Worm (Caenorhabditis elegans) whole organism, L4 larva: ENCODE measurements around the gene C44H9.4.
A peak's percentile ranks its signal among the peaks of the same experiment; 100 is the strongest.

Source experiments
- D1046.2 ChIP-seq: fragments of 200-800 bp; sonication (Bioruptor generic); IDR thresholded peaks from 2 replicates; pipeline ENCODE4 v1.3.6; 2022; ENCODE audit warnings: missing genetic modification characterization, missing compliant biosample characterization
- F26F4.8 ChIP-seq: fragments of 200-800 bp; sonication (Bioruptor generic); conservative IDR thresholded peaks from 2 replicates; pipeline ENCODE4 v1.3.6; 2022; ENCODE audit warnings: missing genetic modification characterization, missing compliant biosample characterization
- F37D6.2 ChIP-seq: sonication (generic microtip); optimal IDR thresholded peaks from 2 replicates; lab custom pipeline; 2016; ENCODE audit warnings: mild to moderate bottlenecking, missing genetic modification characterization, missing compliant biosample characterization
- R02D3.7 ChIP-seq: fragments of 150-350 bp; sonication (generic microtip); optimal IDR thresholded peaks from 3 replicates; lab custom pipeline; 2014; ENCODE audit warnings: missing biosample characterization, missing genetic modification characterization
- T26A8.4 ChIP-seq: fragments of 200-800 bp; sonication (Bioruptor generic); IDR thresholded peaks from 2 replicates; pipeline ENCODE4 v1.3.6; 2022; ENCODE audit warnings: missing genetic modification characterization, missing compliant biosample characterization
- Y105C5A.15 ChIP-seq: fragments of 200-800 bp; sonication (Bioruptor generic); IDR thresholded peaks from 2 replicates; pipeline ENCODE4 v1.3.6; 2022; ENCODE audit warnings: missing genetic modification characterization, missing compliant biosample characterization
- Y48G9A.11 ChIP-seq: fragments of 200-800 bp; sonication (Bioruptor generic); IDR thresholded peaks from 2 replicates; pipeline ENCODE4 v1.3.6; 2022; ENCODE audit warnings: missing genetic modification reagents, missing genetic modification characterization, missing compliant biosample characterization
- ZK337.2 ChIP-seq: fragments of 200-800 bp; sonication (Bioruptor generic); IDR thresholded peaks from 2 replicates; pipeline ENCODE4 v1.3.6; 2022; ENCODE audit warnings: missing genetic modification reagents, missing genetic modification characterization, missing compliant biosample characterization
- ama-1 ChIP-seq: fragments of 150-350 bp; optimal IDR thresholded peaks from 2 replicates; lab custom pipeline; 2014; ENCODE audit warnings: inconsistent platforms, mixed read lengths
- attf-4 ChIP-seq: sonication (generic microtip); optimal IDR thresholded peaks from 3 replicates; lab custom pipeline; 2017; ENCODE audit warnings: missing biosample characterization, missing genetic modification characterization
- ceh-44 ChIP-seq: fragments of 200-800 bp; sonication (Bioruptor generic); IDR thresholded peaks from 2 replicates; pipeline ENCODE4 v1.3.6; 2022; ENCODE audit warnings: missing genetic modification reagents, missing genetic modification characterization, missing compliant biosample characterization
- ceh-62 ChIP-seq: sonication (generic microtip); optimal IDR thresholded peaks from 2 replicates; lab custom pipeline; 2017; ENCODE audit warnings: missing biosample characterization, missing genetic modification characterization
- cey-2 ChIP-seq: sonication (generic microtip); optimal IDR thresholded peaks from 3 replicates; lab custom pipeline; 2017; ENCODE audit warnings: missing genetic modification characterization, mild to moderate bottlenecking, missing compliant biosample characterization, antibody characterized with exemption, borderline replicate concordance; ENCODE audit not compliant: insufficient read depth
- ctbp-1 ChIP-seq: fragments of 200-800 bp; sonication (Bioruptor generic); IDR thresholded peaks from 2 replicates; pipeline ENCODE4 v1.3.6; 2022; ENCODE audit warnings: missing genetic modification reagents, missing genetic modification characterization, missing compliant biosample characterization
- daf-16 ChIP-seq, 3 experiments: sonication (generic microtip); optimal IDR thresholded peaks; 2 replicates each; lab custom pipeline; 2016 to 2017; ENCODE audit warnings: missing genetic modification characterization in 3 of 3, missing genetic modification reagents in 3 of 3, mild to moderate bottlenecking in 2 of 3, missing compliant biosample characterization in 2 of 3, missing biosample characterization in 1 of 3, moderate library complexity in 1 of 3
- dmd-6 ChIP-seq: fragments of 200-800 bp; sonication (Bioruptor generic); IDR thresholded peaks from 2 replicates; pipeline ENCODE4 v1.3.6; 2022; ENCODE audit warnings: missing genetic modification reagents, missing genetic modification characterization, missing compliant biosample characterization
- dmd-8 ChIP-seq: fragments of 200-800 bp; sonication (Bioruptor generic); IDR thresholded peaks from 2 replicates; pipeline ENCODE4 v1.3.6; 2022; ENCODE audit warnings: missing genetic modification characterization, missing compliant biosample characterization
- dmd-9 ChIP-seq: fragments of 200-800 bp; sonication (Bioruptor generic); IDR thresholded peaks from 2 replicates; pipeline ENCODE4 v1.3.6; 2022; ENCODE audit warnings: missing genetic modification reagents, missing genetic modification characterization, missing compliant biosample characterization
- dve-1 ChIP-seq: sonication (generic microtip); optimal IDR thresholded peaks from 2 replicates; lab custom pipeline; 2017; ENCODE audit warnings: antibody characterized with exemption, mild to moderate bottlenecking, missing genetic modification characterization, missing compliant biosample characterization; ENCODE audit not compliant: insufficient read depth
- egl-27 ChIP-seq: sonication (generic microtip); optimal IDR thresholded peaks from 3 replicates; lab custom pipeline; 2017; ENCODE audit warnings: missing biosample characterization, missing genetic modification reagents, missing genetic modification characterization
- fkh-10 ChIP-seq: fragments of 150-350 bp; optimal IDR thresholded peaks from 2 replicates; lab custom pipeline; 2014; ENCODE audit warnings: missing biosample characterization, missing genetic modification reagents, missing genetic modification characterization
- hif-1 ChIP-seq, 2 experiments: sonication (generic microtip); optimal IDR thresholded peaks; 2 replicates each; lab custom pipeline; 2016 to 2017; ENCODE audit warnings: missing compliant biosample characterization in 2 of 2, missing genetic modification characterization in 2 of 2, missing genetic modification reagents in 2 of 2, missing genotype in 2 of 2, mild to moderate bottlenecking in 1 of 2
- hlh-30 ChIP-seq: sonication (generic microtip); optimal IDR thresholded peaks from 2 replicates; lab custom pipeline; 2017; ENCODE audit warnings: antibody characterized with exemption, mild to moderate bottlenecking, missing genetic modification characterization, missing compliant biosample characterization; ENCODE audit not compliant: insufficient read depth
- hmg-1.1 ChIP-seq: fragments of 200-800 bp; sonication (Bioruptor generic); IDR thresholded peaks from 2 replicates; pipeline ENCODE4 v1.3.6; 2022; ENCODE audit warnings: missing genetic modification reagents, missing genetic modification characterization, missing compliant biosample characterization
- lin-38 ChIP-seq: fragments of 200-800 bp; sonication (Bioruptor generic); IDR thresholded peaks from 2 replicates; pipeline ENCODE4 v1.3.6; 2022; ENCODE audit warnings: missing genetic modification reagents, missing genetic modification characterization, missing compliant biosample characterization
- lsy-2 ChIP-seq, 2 experiments: fragments of 150-350 bp in 1 of 2; sonication (generic microtip) in 1 of 2; optimal IDR thresholded peaks; 2 replicates each; lab custom pipeline; 2014 to 2017; ENCODE audit warnings: missing biosample characterization in 2 of 2, missing genetic modification characterization in 2 of 2
- madf-5 ChIP-seq, 2 experiments: fragments of 200-800 bp; sonication (Bioruptor generic); IDR thresholded peaks; 2 replicates each; pipeline ENCODE4 v1.3.6; 2022; ENCODE audit warnings: missing compliant biosample characterization in 2 of 2, missing genetic modification characterization in 2 of 2
- mdl-1 ChIP-seq, 2 experiments: fragments of 150-350 bp in 1 of 2; sonication (generic microtip) in 1 of 2; optimal IDR thresholded peaks; 2 replicates each; lab custom pipeline; 2014 to 2017; ENCODE audit warnings: missing biosample characterization in 2 of 2, missing genetic modification characterization in 2 of 2
- mdt-29 ChIP-seq: fragments of 200-800 bp; sonication (Bioruptor generic); IDR thresholded peaks from 2 replicates; pipeline ENCODE4 v1.3.6; 2022; ENCODE audit warnings: missing genetic modification reagents, missing genetic modification characterization, missing compliant biosample characterization
- mep-1 ChIP-seq: fragments of 150-350 bp; sonication (generic microtip); optimal IDR thresholded peaks from 3 replicates; lab custom pipeline; 2014; ENCODE audit warnings: missing biosample characterization, missing genetic modification characterization
- mes-2 ChIP-seq: sonication (generic microtip); optimal IDR thresholded peaks from 2 replicates; lab custom pipeline; 2016; ENCODE audit warnings: missing genotype, mild to moderate bottlenecking, missing genetic modification characterization, missing compliant biosample characterization; ENCODE audit not compliant: poor library complexity, severe bottlenecking
- mxl-3 ChIP-seq: fragments of 200-800 bp; sonication (Bioruptor generic); optimal IDR thresholded peaks from 2 replicates; lab custom pipeline; 2018; ENCODE audit warnings: mild to moderate bottlenecking, missing genetic modification characterization, missing compliant biosample characterization
- nhr-237 ChIP-seq: sonication (generic microtip); optimal IDR thresholded peaks from 2 replicates; lab custom pipeline; 2017; ENCODE audit warnings: missing biosample characterization, missing genetic modification characterization
- nhr-28 ChIP-seq: fragments of 150-350 bp; optimal IDR thresholded peaks from 2 replicates; lab custom pipeline; 2014; ENCODE audit warnings: missing biosample characterization, missing genetic modification characterization
- php-3 ChIP-seq: fragments of 200-800 bp; sonication (Bioruptor generic); IDR thresholded peaks from 2 replicates; pipeline ENCODE4 v1.3.6; 2022; ENCODE audit warnings: missing genetic modification reagents, missing genetic modification characterization, missing compliant biosample characterization
- set-16 ChIP-seq: fragments of 200-800 bp; sonication (Bioruptor generic); IDR thresholded peaks from 2 replicates; pipeline ENCODE4 v1.3.6; 2022; ENCODE audit warnings: missing genetic modification reagents, missing genetic modification characterization, missing compliant biosample characterization
- snpc-1.2 ChIP-seq: fragments of 200-800 bp; sonication (Bioruptor generic); IDR thresholded peaks from 2 replicates; pipeline ENCODE4 v1.3.6; 2022; ENCODE audit warnings: missing genetic modification reagents, missing genetic modification characterization, missing compliant biosample characterization
- spr-1 ChIP-seq: sonication (generic microtip); optimal IDR thresholded peaks from 2 replicates; lab custom pipeline; 2016; ENCODE audit warnings: mild to moderate bottlenecking, missing genetic modification characterization, missing compliant biosample characterization
- spr-3 ChIP-seq: fragments of 200-800 bp; sonication (Bioruptor generic); optimal IDR thresholded peaks from 2 replicates; lab custom pipeline; 2018; ENCODE audit warnings: mild to moderate bottlenecking, missing genetic modification characterization, missing compliant biosample characterization
- unc-130 ChIP-seq: sonication (generic microtip); optimal IDR thresholded peaks from 2 replicates; lab custom pipeline; 2016; ENCODE audit warnings: missing genetic modification reagents, missing genetic modification characterization, missing compliant biosample characterization
- unc-62 ChIP-seq, 3 experiments: fragments of 150-350 bp in 1 of 3; sonication (generic microtip); optimal IDR thresholded peaks in 2 of 3; peaks in 1 of 3; 1 replicate in 1 of 3; 2 replicates in 2 of 3; lab custom pipeline; 2014 to 2017; ENCODE audit warnings: missing biosample characterization in 3 of 3, missing genetic modification characterization in 3 of 3, missing genetic modification reagents in 3 of 3, missing genotype in 1 of 3
- zfp-3 ChIP-seq: fragments of 200-800 bp; sonication (Bioruptor generic); conservative IDR thresholded peaks from 2 replicates; pipeline ENCODE4 v1.3.6; 2022; ENCODE audit warnings: missing genetic modification reagents, missing genetic modification characterization, missing compliant biosample characterization
- zip-2 ChIP-seq: fragments of 150-350 bp; optimal IDR thresholded peaks from 2 replicates; lab custom pipeline; 2014; ENCODE audit warnings: missing biosample characterization, missing genetic modification characterization
- ztf-11 ChIP-seq: fragments of 150-350 bp; optimal IDR thresholded peaks from 2 replicates; lab custom pipeline; 2014; ENCODE audit warnings: missing biosample characterization, missing genetic modification characterization

C44H9.4 gene

ce11 chrV:12811810-12812209 lies 23.7 kb upstream of the C44H9.4 start:
- TF ChIP-seq unc-62 (GFP tag; optimal IDR thresholded peaks at IDR 0.05 in 1 of 2; lab: Kevin White, UChicago) (no peak), unc-62 (tag; optimal IDR thresholded peaks at IDR 0.05; lab: Kevin White, UChicago) (no peak), ama-1 (lab: Kevin White, UChicago) (peak; percentile 13), egl-27 (tag; lab: Kevin White, UChicago) (no peak), T26A8.4 (GFP tag; lab: Robert Waterston, UW) (peak; percentile 40), ceh-44 (GFP tag; lab: Robert Waterston, UW) (no peak), zfp-3 (GFP tag; lab: Robert Waterston, UW) (peak; percentile 6; the same call in 1 of the 2 replicates), D1046.2 (GFP tag; lab: Robert Waterston, UW) (no peak), hmg-1.1 (GFP tag; lab: Robert Waterston, UW) (0 out of 2 replicates have a peak, but pooled peaks have one; percentile 15), attf-4 (no peak), php-3 (GFP tag; lab: Robert Waterston, UW) (no peak), hif-1 (tag; optimal IDR thresholded peaks at IDR 0.05; lab: Kevin White, UChicago) (no peak)

- TF ChIP-seq ztf-11 (no peak), cey-2 (no peak), dmd-8 (no peak)
Measured at ce11 chrV:12814022-12814421, 21.5 kb upstream of the C44H9.4 start, which contains the start of gene ZC443.3. ZC443.3 (minus strand) TSS chrV:12814122.

ce11 chrV:12814481-12814882 lies 21.0 kb upstream of the C44H9.4 start:
- TF ChIP-seq dve-1 (tag; lab: Kevin White, UChicago): peak; percentile 21
- peak; percentile 70; the same call in 1 of the 2 replicates for TF ChIP-seq hmg-1.1 (GFP tag; lab: Robert Waterston, UW)
- TF ChIP-seq lin-38 (GFP tag; lab: Robert Waterston, UW): 0 out of 2 replicates have a peak, but pooled peaks have one; percentile 19
- TF ChIP-seq snpc-1.2 (GFP tag; lab: Robert Waterston, UW): 0 out of 2 replicates have a peak, but pooled peaks have one; percentile 15
- TF ChIP-seq F37D6.2: peak; percentile 70
- TF ChIP-seq mxl-3 (GFP tag; lab: Kevin White, UChicago): peak; percentile 53
- peak; percentile 51; the same call in 1 of the 2 replicates for TF ChIP-seq dmd-6
- peak; percentile 13 for TF ChIP-seq mes-2 (tag; lab: Kevin White, UChicago)
- no peak for TF ChIP-seq madf-5 (GFP tag; IDR thresholded peaks at IDR 0.05; lab: Robert Waterston, UW)
- peak; percentile 53 to 64 for TF ChIP-seq lsy-2 (tag; optimal IDR thresholded peaks at IDR 0.05; lab: Kevin White, UChicago)
- TF ChIP-seq fkh-10 (GFP tag; lab: Kevin White, UChicago): peak; percentile 65
- TF ChIP-seq unc-130 (GFP tag; lab: Kevin White, UChicago): no peak
- TF ChIP-seq R02D3.7 (tag; lab: Kevin White, UChicago): no peak
- no peak for TF ChIP-seq dmd-9 (GFP tag; lab: Robert Waterston, UW)
- TF ChIP-seq nhr-237 (tag; lab: Kevin White, UChicago): no peak
- peak; percentile 43 to 88 for TF ChIP-seq mdl-1 (tag; optimal IDR thresholded peaks at IDR 0.05; lab: Kevin White, UChicago)
- TF ChIP-seq mep-1 (tag; lab: Kevin White, UChicago): peak; percentile 68
- no peak for TF ChIP-seq Y105C5A.15 (GFP tag; lab: Robert Waterston, UW)
- TF ChIP-seq nhr-28: peak; percentile 12
- no peak for TF ChIP-seq cey-2
- no peak for TF ChIP-seq ceh-62 (tag; lab: Kevin White, UChicago)
- TF ChIP-seq ctbp-1: peak; percentile 82
- TF ChIP-seq spr-1: no peak
- no peak for TF ChIP-seq spr-3
- peak in 1 of 2 experiments; percentile 98 for TF ChIP-seq unc-62 (GFP tag; optimal IDR thresholded peaks at IDR 0.05 in 1 of 2; lab: Kevin White, UChicago)
- TF ChIP-seq unc-62 (tag; optimal IDR thresholded peaks at IDR 0.05; lab: Kevin White, UChicago): no peak
- TF ChIP-seq ama-1 (lab: Kevin White, UChicago): peak; percentile 10
- peak; percentile 93 for TF ChIP-seq hlh-30 (tag; lab: Kevin White, UChicago)
- peak; percentile 88 for TF ChIP-seq set-16
- TF ChIP-seq zip-2: no peak
- TF ChIP-seq mdt-29 (GFP tag; lab: Robert Waterston, UW): no peak
- no peak for TF ChIP-seq ZK337.2 (GFP tag; lab: Robert Waterston, UW)
- no peak for TF ChIP-seq egl-27 (tag; lab: Kevin White, UChicago)
- peak in 1 of 2 experiments; percentile 50 for TF ChIP-seq daf-16 (GFP tag; optimal IDR thresholded peaks at IDR 0.05; lab: Kevin White, UChicago)
- TF ChIP-seq daf-16 (tag; optimal IDR thresholded peaks at IDR 0.05; lab: Kevin White, UChicago): peak; percentile 30
- TF ChIP-seq hif-1 (tag; optimal IDR thresholded peaks at IDR 0.05; lab: Kevin White, UChicago): peak in 1 of 2 experiments; percentile 65
- TF ChIP-seq Y48G9A.11 (GFP tag; lab: Robert Waterston, UW): no peak
- TF ChIP-seq F26F4.8 (GFP tag; lab: Robert Waterston, UW): no peak
